In genomic region chr3R:29199807-29200693, dm6 we compare ENCODE assay signal across 6 fruit fly cellular contexts.
A peak's percentile ranks its signal among the peaks of the same experiment; 100 is the strongest.
TF ChIP-seq lines count a peak whose summit lies in the region.

TSS of gene CG11899 (plus strand) at chr3R:29200454.

- no peak for TF ChIP-seq CTCF in whole organism, embryonic (GFP tag; optimal IDR thresholded peaks at IDR 0.05; lab: Kevin White, UChicago)

TF ChIP-seq in whole organism, 6 proteins besides CTCF, POLR2A, EP300 and RAD21:
- TF ChIP-seq CG8478 (optimal IDR thresholded peaks at IDR 0.05; lab: Kevin White, UChicago) (no peak), Dll (optimal IDR thresholded peaks at IDR 0.05; lab: Kevin White, UChicago) (no peak), psq (optimal IDR thresholded peaks at IDR 0.05; lab: Kevin White, UChicago) (no peak), EcR (GFP tag; optimal IDR thresholded peaks at IDR 0.05; lab: Kevin White, UChicago) (peak; percentile 86 to 91), pan (optimal IDR thresholded peaks at IDR 0.05; lab: Kevin White, UChicago) (no peak), usp (GFP tag; optimal IDR thresholded peaks at IDR 0.05; lab: Kevin White, UChicago) (no peak)
TF ChIP-seq in whole organism: peak in this region for 1.

TF ChIP-seq in whole organism, adult, 20 proteins besides CTCF, POLR2A, EP300 and RAD21 (continues in another document):
- peak; percentile 25 for TF ChIP-seq CG11617 (GFP tag; optimal IDR thresholded peaks at IDR 0.05; lab: Kevin White, UChicago)
- TF ChIP-seq CG7045 (GFP tag; optimal IDR thresholded peaks at IDR 0.05; lab: Kevin White, UChicago), result peak; percentile 78
- TF ChIP-seq CG12768 (GFP tag; optimal IDR thresholded peaks at IDR 0.05; lab: Kevin White, UChicago), result peak; percentile 92
- peak; percentile 95 for TF ChIP-seq cic (GFP tag; optimal IDR thresholded peaks at IDR 0.05; lab: Kevin White, UChicago)
- peak; percentile 89 for TF ChIP-seq Mnt (GFP tag; optimal IDR thresholded peaks at IDR 0.05; lab: Kevin White, UChicago)
- peak; percentile 95 for TF ChIP-seq kay (GFP tag; lab: Kevin White, UChicago; ENCODE audit: borderline replicate concordance)
- TF ChIP-seq ovo (GFP tag; optimal IDR thresholded peaks at IDR 0.05; lab: Kevin White, UChicago), result peak; percentile 39
- peak; percentile 58 for TF ChIP-seq Crg-1 (GFP tag; optimal IDR thresholded peaks at IDR 0.05; lab: Kevin White, UChicago)
- peak; percentile 77 for TF ChIP-seq pad (GFP tag; optimal IDR thresholded peaks at IDR 0.05; lab: Kevin White, UChicago)
- no peak for TF ChIP-seq cnc (optimal IDR thresholded peaks at IDR 0.05; lab: Kevin White, UChicago)
- TF ChIP-seq Hr96 (GFP tag; optimal IDR thresholded peaks at IDR 0.05; lab: Kevin White, UChicago), result peak; percentile 73
- peak; percentile 74 for TF ChIP-seq CG14711 (tag; optimal IDR thresholded peaks at IDR 0.05; lab: Kevin White, UChicago)
- peak; percentile 84 for TF ChIP-seq toe (GFP tag; optimal IDR thresholded peaks at IDR 0.05; lab: Kevin White, UChicago)
- TF ChIP-seq bab1 (GFP tag; optimal IDR thresholded peaks at IDR 0.05; lab: Kevin White, UChicago), result peak; percentile 50
- TF ChIP-seq CG1620 (GFP tag; optimal IDR thresholded peaks at IDR 0.05; lab: Kevin White, UChicago), result peak; percentile 55
- TF ChIP-seq CG33017 (tag; optimal IDR thresholded peaks at IDR 0.05; lab: Kevin White, UChicago), result peak; percentile 59
- peak; percentile 77 for TF ChIP-seq tj (GFP tag; optimal IDR thresholded peaks at IDR 0.05; lab: Kevin White, UChicago)

TF ChIP-seq in whole organism, embryonic, 481 proteins besides CTCF, POLR2A, EP300 and RAD21 (continues in another document):
- TF ChIP-seq CG9932 (GFP tag; IDR thresholded peaks at IDR 0.05; lab: Robert Waterston, UW), result 0 out of 2 replicates have a peak, but pooled peaks have one; percentile 32
- no peak for TF ChIP-seq CG7786 (GFP tag; optimal IDR thresholded peaks at IDR 0.05; lab: Kevin White, UChicago)
- TF ChIP-seq ham (GFP tag; IDR thresholded peaks at IDR 0.05; lab: Robert Waterston, UW), result no peak
- TF ChIP-seq pnt (GFP tag; optimal IDR thresholded peaks at IDR 0.05; lab: Kevin White, UChicago), result no peak
- 0 out of 2 replicates have a peak, but pooled peaks have one; percentile 17 for TF ChIP-seq amos (GFP tag; IDR thresholded peaks at IDR 0.05; lab: Robert Waterston, UW; ENCODE audit: partially characterized antibody)
- TF ChIP-seq Gug (GFP tag; IDR thresholded peaks at IDR 0.05; lab: Robert Waterston, UW), result peak; percentile 75; the same call in 3 of the 4 replicates
- no peak for TF ChIP-seq Hey (tag; optimal IDR thresholded peaks at IDR 0.05; lab: Kevin White, UChicago)
- peak; percentile 53 for TF ChIP-seq Ets65A (GFP tag; lab: Kevin White, UChicago)
- TF ChIP-seq tll (GFP tag; optimal IDR thresholded peaks at IDR 0.05; lab: Kevin White, UChicago), result no peak
- TF ChIP-seq CG11398 (GFP tag; optimal IDR thresholded peaks at IDR 0.05; lab: Kevin White, UChicago), result no peak
- TF ChIP-seq salm (tag; optimal IDR thresholded peaks at IDR 0.05; lab: Kevin White, UChicago), result no peak
- TF ChIP-seq hth (optimal IDR thresholded peaks at IDR 0.05; lab: Kevin White, UChicago), result no peak
- no peak for TF ChIP-seq CG6272 (GFP tag; IDR thresholded peaks at IDR 0.05; lab: Robert Waterston, UW)
- peak; percentile 21 for TF ChIP-seq lab (GFP tag; optimal IDR thresholded peaks at IDR 0.05; lab: Kevin White, UChicago)
- TF ChIP-seq D19A (tag; optimal IDR thresholded peaks at IDR 0.05; lab: Kevin White, UChicago), result no peak
- TF ChIP-seq CG13123 (GFP tag; optimal IDR thresholded peaks at IDR 0.05; lab: Kevin White, UChicago), result no peak
- no peak for TF ChIP-seq CG15601 (tag; optimal IDR thresholded peaks at IDR 0.05; lab: Kevin White, UChicago)
- no peak for TF ChIP-seq Deaf1 (tag; optimal IDR thresholded peaks at IDR 0.05; lab: Kevin White, UChicago)

TF ChIP-seq in whole organism, prepupa, 60 proteins besides CTCF, POLR2A, EP300 and RAD21 (continues in another document):
- TF ChIP-seq CG11294 (GFP tag; IDR thresholded peaks at IDR 0.05; lab: Robert Waterston, UW), result peak; percentile 41; the same call in 1 of the 2 replicates
- peak; percentile 68 for TF ChIP-seq OdsH (GFP tag; optimal IDR thresholded peaks at IDR 0.05; lab: Kevin White, UChicago)
- peak; percentile 82 for TF ChIP-seq lz (GFP tag; optimal IDR thresholded peaks at IDR 0.05; lab: Kevin White, UChicago)
- peak; percentile 97 for TF ChIP-seq CG6854 (GFP tag; optimal IDR thresholded peaks at IDR 0.05; lab: Kevin White, UChicago)
- peak; percentile 81 for TF ChIP-seq eg (GFP tag; IDR thresholded peaks at IDR 0.05; lab: Robert Waterston, UW)
- TF ChIP-seq Eip78C (GFP tag; lab: Kevin White, UChicago), result peak; percentile 85
- TF ChIP-seq svp (GFP tag; lab: Kevin White, UChicago), result peak; percentile 98
- TF ChIP-seq net (GFP tag; optimal IDR thresholded peaks at IDR 0.05; lab: Kevin White, UChicago), result peak; percentile 77
- peak; percentile 71 for TF ChIP-seq dac (GFP tag; optimal IDR thresholded peaks at IDR 0.05; lab: Kevin White, UChicago)
- TF ChIP-seq CG34406 (GFP tag; optimal IDR thresholded peaks at IDR 0.05; lab: Kevin White, UChicago), result peak; percentile 61
- TF ChIP-seq Sox14 (GFP tag; optimal IDR thresholded peaks at IDR 0.05; lab: Kevin White, UChicago), result peak; percentile 96
- peak; percentile 75 for TF ChIP-seq Ets21C (GFP tag; optimal IDR thresholded peaks at IDR 0.05; lab: Kevin White, UChicago)
- TF ChIP-seq CG8119 (GFP tag; IDR thresholded peaks at IDR 0.05; lab: Robert Waterston, UW), result peak; percentile 68
- TF ChIP-seq CG15336 (GFP tag; IDR thresholded peaks at IDR 0.05; lab: Robert Waterston, UW), result peak; percentile 78
- TF ChIP-seq Lpt (GFP tag; optimal IDR thresholded peaks at IDR 0.05; lab: Kevin White, UChicago), result peak; percentile 81
- peak; percentile 87 for TF ChIP-seq Met (GFP tag; optimal IDR thresholded peaks at IDR 0.05; lab: Kevin White, UChicago)
- peak; percentile 67 for TF ChIP-seq CG6808 (GFP tag; optimal IDR thresholded peaks at IDR 0.05; lab: Kevin White, UChicago)
- TF ChIP-seq Ets96B (tag; optimal IDR thresholded peaks at IDR 0.05; lab: Kevin White, UChicago), result peak; percentile 48

TF ChIP-seq in whole organism, pupa, 21 proteins besides CTCF, POLR2A, EP300 and RAD21 (continues in another document):
- peak; percentile 53 for TF ChIP-seq CG8301 (tag; optimal IDR thresholded peaks at IDR 0.05; lab: Kevin White, UChicago)
- TF ChIP-seq CG15710 (tag; optimal IDR thresholded peaks at IDR 0.05; lab: Kevin White, UChicago), result peak; percentile 55
- TF ChIP-seq CG17806 (tag; optimal IDR thresholded peaks at IDR 0.05; lab: Kevin White, UChicago), result peak; percentile 59
- TF ChIP-seq Pif1B (GFP tag; optimal IDR thresholded peaks at IDR 0.05; lab: Kevin White, UChicago), result peak; percentile 82
- peak; percentile 88 for TF ChIP-seq Ets98B (GFP tag; IDR thresholded peaks at IDR 0.05; lab: Robert Waterston, UW)
- TF ChIP-seq fd96Ca (GFP tag; IDR thresholded peaks at IDR 0.05; lab: Robert Waterston, UW), result peak; percentile 88
- TF ChIP-seq CG32121 (GFP tag; IDR thresholded peaks at IDR 0.05; lab: Robert Waterston, UW), result peak; percentile 69
- TF ChIP-seq CG34367 (tag; optimal IDR thresholded peaks at IDR 0.05; lab: Kevin White, UChicago), result peak; percentile 56
- peak; percentile 80 for TF ChIP-seq gl (tag; optimal IDR thresholded peaks at IDR 0.05; lab: Kevin White, UChicago)
- TF ChIP-seq EcR (GFP tag; optimal IDR thresholded peaks at IDR 0.05; lab: Kevin White, UChicago), result peak; percentile 99
- TF ChIP-seq CG13204 (GFP tag; optimal IDR thresholded peaks at IDR 0.05; lab: Kevin White, UChicago), result peak; percentile 83
- TF ChIP-seq Snoo (tag; optimal IDR thresholded peaks at IDR 0.05; lab: Kevin White, UChicago), result peak; percentile 77
- peak; percentile 63 for TF ChIP-seq CG8159 (tag; optimal IDR thresholded peaks at IDR 0.05; lab: Kevin White, UChicago)
- peak; percentile 84 for TF ChIP-seq CG4496 (GFP tag; IDR thresholded peaks at IDR 0.05; lab: Robert Waterston, UW)
- TF ChIP-seq Pif1A (GFP tag; optimal IDR thresholded peaks at IDR 0.05; lab: Kevin White, UChicago), result peak; percentile 73
- no peak for TF ChIP-seq D1 (tag; optimal IDR thresholded peaks at IDR 0.05; lab: Kevin White, UChicago)
- no peak for TF ChIP-seq CG10348 (GFP tag; IDR thresholded peaks at IDR 0.05; lab: Robert Waterston, UW)
- TF ChIP-seq CG14655 (GFP tag; optimal IDR thresholded peaks at IDR 0.05; lab: Kevin White, UChicago), result peak; percentile 78
- peak; percentile 43 for TF ChIP-seq CG9948 (tag; optimal IDR thresholded peaks at IDR 0.05; lab: Kevin White, UChicago)
- peak; percentile 59; the same call in 1 of the 2 replicates for TF ChIP-seq rn (GFP tag; IDR thresholded peaks at IDR 0.05; lab: Robert Waterston, UW)

TF ChIP-seq in whole organism, wandering third instar larva, 38 proteins besides CTCF, POLR2A, EP300 and RAD21 (continues in another document):
- TF ChIP-seq Hr83 (GFP tag; optimal IDR thresholded peaks at IDR 0.05; lab: Kevin White, UChicago; ENCODE audit: poor library complexity, severe bottlenecking), result peak; percentile 94
- TF ChIP-seq CG32264 (GFP tag; optimal IDR thresholded peaks at IDR 0.05; lab: Kevin White, UChicago), result peak; percentile 82
- TF ChIP-seq lola (GFP tag; optimal IDR thresholded peaks at IDR 0.05; lab: Kevin White, UChicago), result no peak
- TF ChIP-seq tai (GFP tag; optimal IDR thresholded peaks at IDR 0.05; lab: Kevin White, UChicago), result peak; percentile 93
- peak; percentile 78 for TF ChIP-seq CG9705 (GFP tag; optimal IDR thresholded peaks at IDR 0.05; lab: Kevin White, UChicago)
- no peak for TF ChIP-seq Abd-B (GFP tag; optimal IDR thresholded peaks at IDR 0.05; lab: Kevin White, UChicago)
- peak; percentile 92 for TF ChIP-seq Hnf4 (GFP tag; optimal IDR thresholded peaks at IDR 0.05; lab: Kevin White, UChicago)
- TF ChIP-seq dl (GFP tag; optimal IDR thresholded peaks at IDR 0.05; lab: Kevin White, UChicago; ENCODE audit: insufficient read depth in 1 of 2, partially characterized antibody in 2 of 2), result peak; percentile 15 to 47
- peak; percentile 86 for TF ChIP-seq OdsH (GFP tag; optimal IDR thresholded peaks at IDR 0.05; lab: Kevin White, UChicago)
- peak; percentile 98 for TF ChIP-seq h (GFP tag; optimal IDR thresholded peaks at IDR 0.05; lab: Kevin White, UChicago)
- TF ChIP-seq Vsx2 (GFP tag; optimal IDR thresholded peaks at IDR 0.05; lab: Kevin White, UChicago; ENCODE audit: partially characterized antibody), result peak; percentile 94
- no peak for TF ChIP-seq dsf (GFP tag; optimal IDR thresholded peaks at IDR 0.05; lab: Kevin White, UChicago; ENCODE audit: borderline replicate concordance)
- peak; percentile 87 for TF ChIP-seq ey (GFP tag; optimal IDR thresholded peaks at IDR 0.05; lab: Kevin White, UChicago)
- TF ChIP-seq Dfd (GFP tag; optimal IDR thresholded peaks at IDR 0.05; lab: Kevin White, UChicago), result no peak
- no peak for TF ChIP-seq brk (GFP tag; optimal IDR thresholded peaks at IDR 0.05; lab: Kevin White, UChicago)
- peak; percentile 86 for TF ChIP-seq Dif (GFP tag; optimal IDR thresholded peaks at IDR 0.05; lab: Kevin White, UChicago; ENCODE audit: partially characterized antibody)
- no peak for TF ChIP-seq usp (GFP tag; optimal IDR thresholded peaks at IDR 0.05; lab: Kevin White, UChicago)
- TF ChIP-seq dmrt93B (GFP tag; optimal IDR thresholded peaks at IDR 0.05; lab: Kevin White, UChicago), result peak; percentile 61
- no peak for TF ChIP-seq sv (GFP tag; optimal IDR thresholded peaks at IDR 0.05; lab: Kevin White, UChicago)
- peak; percentile 96 for TF ChIP-seq psq (GFP tag; optimal IDR thresholded peaks at IDR 0.05; lab: Kevin White, UChicago)
